Worm (Caenorhabditis elegans) whole organism, L1 larva: ENCODE data around the gene F31B9.4.

Source experiments
- blmp-1 ChIP-seq: fragments of 150-350 bp; optimal IDR thresholded peaks from 2 replicates; lab custom pipeline; 2014; ENCODE audit warnings: missing biosample characterization, missing genetic modification characterization
- efl-1 ChIP-seq, 4 experiments: fragments of 150-350 bp; optimal IDR thresholded peaks in 3 of 4; peaks in 1 of 4; 1 replicate in 1 of 4; 2 replicates in 3 of 4; lab custom pipeline; 2014; ENCODE audit warnings: missing biosample characterization in 2 of 4, missing genetic modification characterization in 2 of 4, missing genetic modification reagents in 2 of 4
- fkh-10 ChIP-seq: sonication (generic microtip); optimal IDR thresholded peaks from 2 replicates; lab custom pipeline; 2017; ENCODE audit warnings: missing biosample characterization, missing genetic modification reagents, missing genetic modification characterization
- mdl-1 ChIP-seq, 2 experiments: fragments of 150-350 bp; optimal IDR thresholded peaks; 2 replicates each; lab custom pipeline; 2014 to 2017; ENCODE audit warnings: missing biosample characterization in 2 of 2, missing genetic modification characterization in 2 of 2, inconsistent platforms in 1 of 2
- pqm-1 ChIP-seq: sonication (generic microtip); optimal IDR thresholded peaks from 3 replicates; lab custom pipeline; 2017; ENCODE audit warnings: missing biosample characterization, missing genetic modification characterization
- snpc-4 ChIP-seq: fragments of 150-350 bp; optimal IDR thresholded peaks from 2 replicates; lab custom pipeline; 2014; ENCODE audit warnings: missing biosample characterization, missing genetic modification characterization
- snu-23 ChIP-seq: sonication (generic microtip); optimal IDR thresholded peaks from 2 replicates; lab custom pipeline; 2016; ENCODE audit warnings: missing genetic modification characterization, missing compliant biosample characterization

DNA sequence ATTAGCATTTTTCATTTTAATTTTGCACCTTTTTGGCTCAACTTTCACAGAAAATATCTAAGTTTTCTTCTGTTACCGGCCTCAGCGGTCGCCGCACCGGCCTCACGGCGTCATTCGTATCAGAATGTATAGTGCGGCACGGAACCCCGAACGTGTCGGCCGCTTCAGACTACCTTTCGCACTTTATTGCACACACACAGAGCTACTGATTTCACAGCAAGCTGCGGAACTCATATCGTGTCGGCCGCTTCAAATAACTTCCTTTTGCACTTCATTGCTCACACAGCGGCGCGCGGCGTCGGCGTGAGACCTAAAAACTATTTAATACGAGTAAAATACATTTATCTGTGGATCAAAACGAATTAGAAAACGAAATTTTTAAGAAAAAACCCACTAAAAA lies 32.4 kb downstream of the F31B9.4 start:
- TF ChIP-seq efl-1 (optimal IDR thresholded peaks at IDR 0.05; lab: Kevin White, UChicago) (no peak), efl-1 (GFP tag; optimal IDR thresholded peaks at IDR 0.05 in 1 of 2; lab: Kevin White, UChicago) (no peak), fkh-10 (GFP tag; lab: Kevin White, UChicago) (no peak), snpc-4 (tag; lab: Kevin White, UChicago) (peak; percentile 15), mdl-1 (tag; optimal IDR thresholded peaks at IDR 0.05; lab: Kevin White, UChicago) (no peak), pqm-1 (tag; lab: Kevin White, UChicago) (no peak), blmp-1 (tag; lab: Kevin White, UChicago) (no peak), snu-23 (GFP tag; lab: Kevin White, UChicago) (no peak)
